Fruit fly (Drosophila melanogaster) whole organism, embryonic: Measurements from ENCODE around the gene slpr.
A peak's percentile ranks its signal among the peaks of the same experiment; 100 is the strongest.

ENCODE experiments used
- BEAF-32 ChIP-seq: fragments of 200-800 bp; sonication (Bioruptor generic); optimal IDR thresholded peaks from 3 replicates; lab custom pipeline; 2017; ENCODE audit warnings: missing biosample characterization, missing genetic modification characterization, mild to moderate bottlenecking, moderate library complexity, missing genetic modification reagents
- Blimp-1 ChIP-seq: fragments of 200-800 bp; sonication (Bioruptor generic); optimal IDR thresholded peaks from 3 replicates; lab custom pipeline; 2018; ENCODE audit warnings: missing biosample characterization, missing genetic modification characterization, mild to moderate bottlenecking, moderate library complexity, missing genetic modification reagents
- BtbVII ChIP-seq: fragments of 200-800 bp; sonication (Bioruptor generic); optimal IDR thresholded peaks from 3 replicates; lab custom pipeline; 2017; ENCODE audit warnings: missing biosample characterization, mild to moderate bottlenecking, missing genetic modification characterization
- CG10543 ChIP-seq: fragments of 200-800 bp; sonication (Bioruptor generic); optimal IDR thresholded peaks from 3 replicates; lab custom pipeline; 2017; ENCODE audit warnings: missing biosample characterization, mild to moderate bottlenecking, missing genetic modification characterization, moderate library complexity
- CG10979 ChIP-seq: fragments of 200-800 bp; sonication (Bioruptor generic); optimal IDR thresholded peaks from 2 replicates; lab custom pipeline; 2018; ENCODE audit warnings: missing biosample characterization, mild to moderate bottlenecking, missing genetic modification characterization, moderate library complexity
- CG1233 ChIP-seq: fragments of 200-800 bp; sonication (Bioruptor generic); optimal IDR thresholded peaks from 4 replicates; lab custom pipeline; 2018; ENCODE audit warnings: missing biosample characterization, mild to moderate bottlenecking, missing genetic modification characterization
- CG13287 ChIP-seq: fragments of 200-800 bp; sonication (Bioruptor generic); IDR thresholded peaks from 2 replicates; pipeline ENCODE4 v1.3.6; 2022; ENCODE audit warnings: missing biosample characterization, missing genetic modification characterization; ENCODE audit not compliant: partially characterized antibody
- CG1602 ChIP-seq: fragments of 200-800 bp; sonication (Bioruptor generic); optimal IDR thresholded peaks from 3 replicates; lab custom pipeline; 2016; ENCODE audit warnings: missing biosample characterization, missing genetic modification characterization
- CG18262 ChIP-seq: fragments of 200-800 bp; optimal IDR thresholded peaks from 3 replicates; lab custom pipeline; 2019; ENCODE audit warnings: missing biosample characterization, mild to moderate bottlenecking, missing genetic modification characterization, moderate library complexity
- CG18619 ChIP-seq: fragments of 200-800 bp; sonication (Bioruptor generic); optimal IDR thresholded peaks from 3 replicates; lab custom pipeline; 2017; ENCODE audit warnings: missing biosample characterization, mild to moderate bottlenecking, missing genetic modification characterization
- CG18764 ChIP-seq: fragments of 200-800 bp; sonication (Bioruptor generic); optimal IDR thresholded peaks from 3 replicates; lab custom pipeline; 2016; ENCODE audit warnings: missing biosample characterization, missing genetic modification characterization
- CG30403 ChIP-seq: fragments of 200-800 bp; sonication (Bioruptor generic); optimal IDR thresholded peaks from 3 replicates; lab custom pipeline; 2016; ENCODE audit warnings: missing biosample characterization, missing genetic modification characterization
- CG3065 ChIP-seq: fragments of 200-800 bp; sonication (Bioruptor generic); optimal IDR thresholded peaks from 2 replicates; lab custom pipeline; 2016; ENCODE audit warnings: missing biosample characterization, missing genetic modification characterization
- CG31365 ChIP-seq: fragments of 200-800 bp; sonication (Bioruptor generic); optimal IDR thresholded peaks from 2 replicates; lab custom pipeline; 2018; ENCODE audit warnings: missing biosample characterization, mild to moderate bottlenecking, missing genetic modification characterization
- CG3407 ChIP-seq: fragments of 200-800 bp; sonication (Bioruptor generic); optimal IDR thresholded peaks from 2 replicates; lab custom pipeline; 2018; ENCODE audit warnings: missing biosample characterization, mild to moderate bottlenecking, missing genetic modification characterization
- CG3847 ChIP-seq: fragments of 200-800 bp; sonication (Bioruptor generic); IDR thresholded peaks from 2 replicates; pipeline ENCODE4 v1.3.6; 2022; ENCODE audit warnings: missing biosample characterization, missing genetic modification characterization
- CG7928 ChIP-seq: fragments of 200-800 bp; sonication (Bioruptor generic); optimal IDR thresholded peaks from 2 replicates; lab custom pipeline; 2017; ENCODE audit warnings: missing biosample characterization, mild to moderate bottlenecking, missing genetic modification characterization
- CG9797 ChIP-seq: fragments of 200-800 bp; sonication (Bioruptor generic); optimal IDR thresholded peaks from 3 replicates; lab custom pipeline; 2018; ENCODE audit warnings: missing biosample characterization, mild to moderate bottlenecking, missing genetic modification characterization
- Deaf1 ChIP-seq: fragments of 200-800 bp; optimal IDR thresholded peaks from 3 replicates; lab custom pipeline; 2019; ENCODE audit warnings: missing biosample characterization, mild to moderate bottlenecking, missing genetic modification characterization, moderate library complexity
- Dek ChIP-seq: fragments of 200-800 bp; sonication (Bioruptor generic); optimal IDR thresholded peaks from 3 replicates; lab custom pipeline; 2019; ENCODE audit warnings: missing biosample characterization, mild to moderate bottlenecking, missing genetic modification characterization, moderate library complexity
- Dref ChIP-seq: fragments of 200-800 bp; sonication (Bioruptor generic); IDR thresholded peaks from 2 replicates; pipeline ENCODE4 v1.3.6; 2022; ENCODE audit warnings: missing biosample characterization, missing genetic modification characterization
- Gsc ChIP-seq: fragments of 200-800 bp; sonication (Bioruptor generic); IDR thresholded peaks from 2 replicates; pipeline ENCODE4 v1.3.6; 2022; ENCODE audit warnings: missing biosample characterization, missing genetic modification characterization
- H15 ChIP-seq: fragments of 200-800 bp; sonication (Bioruptor generic); IDR thresholded peaks from 3 replicates; pipeline ENCODE4 v1.3.6; 2022; ENCODE audit warnings: missing biosample characterization, missing genetic modification characterization
- HLHmδ ChIP-seq: fragments of 200-800 bp; sonication (Bioruptor generic); optimal IDR thresholded peaks from 2 replicates; lab custom pipeline; 2018; ENCODE audit warnings: missing biosample characterization, mild to moderate bottlenecking, missing genetic modification characterization, moderate library complexity
- Lim3 ChIP-seq: fragments of 200-800 bp; sonication (Bioruptor generic); IDR thresholded peaks from 2 replicates; pipeline ENCODE4 v1.3.6; 2022; ENCODE audit warnings: missing biosample characterization, missing genetic modification characterization
- MBD-R2 ChIP-seq: fragments of 200-800 bp; sonication (Bioruptor generic); IDR thresholded peaks from 2 replicates; pipeline ENCODE4 v1.3.6; 2022; ENCODE audit warnings: missing biosample characterization, missing genetic modification characterization
- Neu2 ChIP-seq: fragments of 200-800 bp; sonication (Bioruptor generic); optimal IDR thresholded peaks from 3 replicates; lab custom pipeline; 2016; ENCODE audit warnings: missing biosample characterization, missing genetic modification characterization, borderline replicate concordance
- Opbp ChIP-seq: fragments of 200-800 bp; sonication (Bioruptor generic); IDR thresholded peaks from 3 replicates; pipeline ENCODE4 v1.3.6; 2022; ENCODE audit warnings: missing biosample characterization, missing genetic modification characterization; ENCODE audit not compliant: partially characterized antibody
- Poxn ChIP-seq: fragments of 200-800 bp; sonication (Bioruptor generic); IDR thresholded peaks from 2 replicates; pipeline ENCODE4 v1.3.6; 2022; ENCODE audit warnings: missing biosample characterization, missing genetic modification characterization
- Rx ChIP-seq: fragments of 200-800 bp; sonication (Bioruptor generic); IDR thresholded peaks from 2 replicates; pipeline ENCODE4 v1.3.6; 2022; ENCODE audit warnings: missing biosample characterization, missing genetic modification characterization
- Scr ChIP-seq: fragments of 200-800 bp; sonication (Bioruptor generic); IDR thresholded peaks from 2 replicates; pipeline ENCODE4 v1.3.6; 2022; ENCODE audit warnings: missing biosample characterization, missing genetic modification characterization; ENCODE audit not compliant: partially characterized antibody
- Sox102F ChIP-seq: fragments of 200-800 bp; sonication (Bioruptor generic); optimal IDR thresholded peaks from 2 replicates; lab custom pipeline; 2018; ENCODE audit warnings: missing biosample characterization, mild to moderate bottlenecking, missing genetic modification characterization, moderate library complexity
- TFAM ChIP-seq: fragments of 200-800 bp; sonication (Bioruptor generic); optimal IDR thresholded peaks from 2 replicates; lab custom pipeline; 2017; ENCODE audit warnings: missing biosample characterization, missing genetic modification characterization, inconsistent platforms
- ab ChIP-seq: fragments of 200-800 bp; sonication (Bioruptor generic); optimal IDR thresholded peaks from 2 replicates; lab custom pipeline; 2016; ENCODE audit warnings: missing biosample characterization, missing genetic modification characterization
- bab2 ChIP-seq: fragments of 200-800 bp; sonication (Bioruptor generic); optimal IDR thresholded peaks from 2 replicates; lab custom pipeline; 2016; ENCODE audit warnings: missing biosample characterization, missing genetic modification characterization
- bowl ChIP-seq: fragments of 200-800 bp; sonication (Bioruptor generic); IDR thresholded peaks from 2 replicates; pipeline ENCODE4 v1.3.6; 2022; ENCODE audit warnings: missing biosample characterization, missing genetic modification characterization
- ci ChIP-seq: fragments of 200-800 bp; sonication (Bioruptor generic); IDR thresholded peaks from 3 replicates; pipeline ENCODE4 v1.3.6; 2022; ENCODE audit warnings: missing biosample characterization, missing genetic modification characterization
- emc ChIP-seq: fragments of 200-800 bp; sonication (Bioruptor generic); optimal IDR thresholded peaks from 2 replicates; lab custom pipeline; 2016; ENCODE audit warnings: missing biosample characterization, missing genetic modification characterization
- ems ChIP-seq: fragments of 200-800 bp; sonication (Bioruptor generic); optimal IDR thresholded peaks from 3 replicates; lab custom pipeline; 2016; ENCODE audit warnings: missing biosample characterization, missing genetic modification characterization
- gfzf ChIP-seq: fragments of 200-800 bp; sonication (Bioruptor generic); optimal IDR thresholded peaks from 2 replicates; lab custom pipeline; 2016; ENCODE audit warnings: missing biosample characterization, mild to moderate bottlenecking, missing genetic modification characterization, moderate library complexity
- her ChIP-seq: fragments of 200-800 bp; sonication (Bioruptor generic); optimal IDR thresholded peaks from 2 replicates; lab custom pipeline; 2016; ENCODE audit warnings: missing biosample characterization, missing genetic modification characterization
- kni ChIP-seq: fragments of 200-800 bp; sonication (Bioruptor generic); optimal IDR thresholded peaks from 3 replicates; lab custom pipeline; 2017; ENCODE audit warnings: mild to moderate bottlenecking, missing biosample characterization, missing genetic modification reagents, missing genetic modification characterization
- nom ChIP-seq: fragments of 200-800 bp; sonication (Bioruptor generic); optimal IDR thresholded peaks from 2 replicates; lab custom pipeline; 2017; ENCODE audit warnings: missing biosample characterization, missing genetic modification characterization, mild to moderate bottlenecking, moderate library complexity, missing genetic modification reagents
- pb ChIP-seq: fragments of 200-800 bp; sonication (Bioruptor generic); optimal IDR thresholded peaks from 3 replicates; lab custom pipeline; 2016; ENCODE audit warnings: missing biosample characterization, missing genetic modification characterization
- psq ChIP-seq: fragments of 200-800 bp; sonication (Bioruptor generic); optimal IDR thresholded peaks from 2 replicates; lab custom pipeline; 2017; ENCODE audit warnings: missing biosample characterization, missing genetic modification characterization
- repo ChIP-seq: fragments of 200-800 bp; sonication (Bioruptor generic); optimal IDR thresholded peaks from 2 replicates; lab custom pipeline; 2016; ENCODE audit warnings: missing biosample characterization, missing genetic modification characterization
- run ChIP-seq: fragments of 200-800 bp; sonication (Bioruptor generic); optimal IDR thresholded peaks from 3 replicates; lab custom pipeline; 2018; ENCODE audit warnings: missing biosample characterization, mild to moderate bottlenecking, missing genetic modification characterization
- shn ChIP-seq: fragments of 200-800 bp; sonication (Bioruptor generic); optimal IDR thresholded peaks from 3 replicates; lab custom pipeline; 2016; ENCODE audit warnings: missing biosample characterization, missing genetic modification characterization
- stc ChIP-seq: fragments of 200-800 bp; sonication (Bioruptor generic); IDR thresholded peaks from 2 replicates; pipeline ENCODE4 v1.3.6; 2022; ENCODE audit warnings: missing biosample characterization, missing genetic modification characterization
- tx ChIP-seq: fragments of 200-800 bp; sonication (Bioruptor generic); optimal IDR thresholded peaks from 2 replicates; lab custom pipeline; 2016; ENCODE audit warnings: missing biosample characterization, missing genetic modification characterization

Gene slpr

dm6 chrX:8131693-8132313, 45.2 kb downstream of the slpr start, which contains the start of gene CG10958 (continued):
- no peak for TF ChIP-seq TFAM (GFP tag; lab: Kevin White, UChicago)
- peak; percentile 55 for TF ChIP-seq CG3847 (GFP tag; lab: Robert Waterston, UW)
- peak; percentile 1 for TF ChIP-seq run
- TF ChIP-seq repo (GFP tag; lab: Kevin White, UChicago), result no peak
- TF ChIP-seq ab (GFP tag; lab: Kevin White, UChicago), result no peak
- peak; percentile 48 for TF ChIP-seq CG18764 (GFP tag; lab: Kevin White, UChicago)
- TF ChIP-seq Lim3 (GFP tag; lab: Robert Waterston, UW), result no peak
- TF ChIP-seq Rx (GFP tag; lab: Robert Waterston, UW), result 0 out of 2 replicates have a peak, but pooled peaks have one; percentile 30
- TF ChIP-seq CG3407 (GFP tag; lab: Kevin White, UChicago), result peak; percentile 20
- TF ChIP-seq shn, result no peak
- TF ChIP-seq Poxn (GFP tag; lab: Robert Waterston, UW), result no peak
- no peak for TF ChIP-seq stc (GFP tag; lab: Robert Waterston, UW)
- no peak for TF ChIP-seq CG31365 (tag; lab: Kevin White, UChicago)
- TF ChIP-seq Opbp (GFP tag; lab: Robert Waterston, UW), result no peak
- no peak for TF ChIP-seq Gsc
- peak; percentile 28 for TF ChIP-seq CG10979 (tag; lab: Kevin White, UChicago)
- TF ChIP-seq bowl, result no peak
- peak; percentile 31; the same call in 1 of the 2 replicates for TF ChIP-seq Scr (GFP tag; lab: Robert Waterston, UW)
- no peak for TF ChIP-seq gfzf (GFP tag; lab: Kevin White, UChicago)
- no peak for TF ChIP-seq emc (GFP tag; lab: Kevin White, UChicago)
- TF ChIP-seq Dek, result peak; percentile 31
- TF ChIP-seq CG9797, result no peak
- TF ChIP-seq Blimp-1 (GFP tag; lab: Kevin White, UChicago), result peak; percentile 57
- peak; percentile 71 for TF ChIP-seq Sox102F
- no peak for TF ChIP-seq tx
- peak; percentile 55 for TF ChIP-seq CG18262
- TF ChIP-seq nom (GFP tag; lab: Kevin White, UChicago), result peak; percentile 37
- no peak for TF ChIP-seq bab2 (GFP tag; lab: Kevin White, UChicago)
- TF ChIP-seq H15 (GFP tag; lab: Robert Waterston, UW), result no peak
- peak; percentile 60 for TF ChIP-seq CG10543
- no peak for TF ChIP-seq CG7928
- peak; percentile 51 for TF ChIP-seq CG13287 (GFP tag; lab: Robert Waterston, UW)
- peak; percentile 59 for TF ChIP-seq Dref (GFP tag; lab: Robert Waterston, UW)
- no peak for TF ChIP-seq her (GFP tag; lab: Kevin White, UChicago)
- no peak for TF ChIP-seq Deaf1 (tag; lab: Kevin White, UChicago)
- peak; percentile 36 for TF ChIP-seq CG3065 (GFP tag; lab: Kevin White, UChicago)
- TF ChIP-seq CG18619 (GFP tag; lab: Kevin White, UChicago), result peak; percentile 9
- TF ChIP-seq MBD-R2 (GFP tag; lab: Robert Waterston, UW), result peak; percentile 73
- peak; percentile 3 for TF ChIP-seq kni
- TF ChIP-seq psq (GFP tag; lab: Kevin White, UChicago), result peak; percentile 1
- no peak for TF ChIP-seq HLHmδ (GFP tag; lab: Kevin White, UChicago)
- peak; percentile 57 for TF ChIP-seq CG1233 (GFP tag; lab: Kevin White, UChicago)
- TF ChIP-seq pb, result no peak
- TF ChIP-seq BEAF-32 (GFP tag; lab: Kevin White, UChicago), result peak; percentile 39
- TF ChIP-seq CG1602 (GFP tag; lab: Kevin White, UChicago), result peak; percentile 47
- TF ChIP-seq Neu2, result no peak
- peak; percentile 45 for TF ChIP-seq ems (GFP tag; lab: Kevin White, UChicago)
- TF ChIP-seq ci (GFP tag; lab: Robert Waterston, UW), result 0 out of 3 replicates have a peak, but pooled peaks have one; percentile 37
- TF ChIP-seq BtbVII (GFP tag; lab: Kevin White, UChicago), result no peak
- TF ChIP-seq CG30403 (GFP tag; lab: Kevin White, UChicago), result peak; percentile 70
